Fruit fly (Drosophila melanogaster): Measurements from ENCODE around the gene vex.

Gene vex

dm6 chrX:10936599-10936998 lies 103.1 kb downstream of the vex start (continued):
- peak; percentile 52 for TF ChIP-seq Dad (GFP tag; optimal IDR thresholded peaks at IDR 0.05)
- peak; percentile 74 for TF ChIP-seq CG33213 (GFP tag; optimal IDR thresholded peaks at IDR 0.05)
- no peak for TF ChIP-seq stwl (tag; optimal IDR thresholded peaks at IDR 0.05)
- TF ChIP-seq odd (GFP tag; optimal IDR thresholded peaks at IDR 0.05): peak; percentile 80
- TF ChIP-seq CG12391 (tag; optimal IDR thresholded peaks at IDR 0.05): peak; percentile 89
- peak; percentile 68 for TF ChIP-seq toy (GFP tag; IDR thresholded peaks at IDR 0.05)
- TF ChIP-seq Side (GFP tag; optimal IDR thresholded peaks at IDR 0.05): peak; percentile 82
- TF ChIP-seq grn (GFP tag; optimal IDR thresholded peaks at IDR 0.05): peak; percentile 19
- peak; percentile 85 for TF ChIP-seq CG14014 (GFP tag; IDR thresholded peaks at IDR 0.05)
- TF ChIP-seq CG14667 (GFP tag; IDR thresholded peaks at IDR 0.05): peak; percentile 77
- TF ChIP-seq Atf3 (GFP tag; optimal IDR thresholded peaks at IDR 0.05): peak; percentile 69
- TF ChIP-seq HLH4C (GFP tag; IDR thresholded peaks at IDR 0.05; ENCODE audit: partially characterized antibody): no peak
- TF ChIP-seq CG13123 (GFP tag; optimal IDR thresholded peaks at IDR 0.05): peak; percentile 64
- TF ChIP-seq Oli (tag; optimal IDR thresholded peaks at IDR 0.05): peak; percentile 88
- TF ChIP-seq CG13287 (GFP tag; IDR thresholded peaks at IDR 0.05; ENCODE audit: partially characterized antibody): no peak
- TF ChIP-seq CG15601 (tag; optimal IDR thresholded peaks at IDR 0.05): peak; percentile 62
- peak; percentile 75 for TF ChIP-seq bcd (GFP tag; optimal IDR thresholded peaks at IDR 0.05)
- TF ChIP-seq fd64A (GFP tag; optimal IDR thresholded peaks at IDR 0.05): peak; percentile 48
- peak; percentile 85 for TF ChIP-seq CG11695 (GFP tag; IDR thresholded peaks at IDR 0.05)
- no peak for TF ChIP-seq CG7745 (tag; optimal IDR thresholded peaks at IDR 0.05)
- peak; percentile 38 for TF ChIP-seq CG31388 (GFP tag; optimal IDR thresholded peaks at IDR 0.05)
- TF ChIP-seq salm (tag; optimal IDR thresholded peaks at IDR 0.05): peak; percentile 83
- peak; percentile 66 for TF ChIP-seq ERR (GFP tag; optimal IDR thresholded peaks at IDR 0.05)
- peak; percentile 85 for TF ChIP-seq Sox100B (GFP tag; optimal IDR thresholded peaks at IDR 0.05)
- TF ChIP-seq Hmr (GFP tag; optimal IDR thresholded peaks at IDR 0.05): peak; percentile 74
- peak; percentile 61 for TF ChIP-seq Hr3 (GFP tag; optimal IDR thresholded peaks at IDR 0.05)
- peak; percentile 65 for TF ChIP-seq dati (GFP tag; IDR thresholded peaks at IDR 0.05)
- peak; percentile 49 for TF ChIP-seq dmrt11E (tag; optimal IDR thresholded peaks at IDR 0.05)
- TF ChIP-seq CG8478 (optimal IDR thresholded peaks at IDR 0.05): no peak
- TF ChIP-seq CG13775 (GFP tag; optimal IDR thresholded peaks at IDR 0.05): peak; percentile 54
- TF ChIP-seq pho (GFP tag; optimal IDR thresholded peaks at IDR 0.05): peak; percentile 47
- TF ChIP-seq hkb (optimal IDR thresholded peaks at IDR 0.05): no peak
- peak; percentile 90 for TF ChIP-seq hkb (GFP tag; IDR thresholded peaks at IDR 0.05)
- TF ChIP-seq tll (GFP tag; optimal IDR thresholded peaks at IDR 0.05): no peak
- no peak for TF ChIP-seq Stat92E (GFP tag; optimal IDR thresholded peaks at IDR 0.05)
- no peak for TF ChIP-seq CG17568 (GFP tag; optimal IDR thresholded peaks at IDR 0.05)
- peak; percentile 96 for TF ChIP-seq sens (GFP tag)
- peak; percentile 76 for TF ChIP-seq run (tag; optimal IDR thresholded peaks at IDR 0.05)
- peak; percentile 66 for TF ChIP-seq pb (GFP tag; optimal IDR thresholded peaks at IDR 0.05)
- no peak for TF ChIP-seq da (GFP tag; optimal IDR thresholded peaks at IDR 0.05)
- 0 out of 3 replicates have a peak, but pooled peaks have one; percentile 41 for TF ChIP-seq C15 (GFP tag; IDR thresholded peaks at IDR 0.05)
- peak; percentile 53; the same call in 1 of the 2 replicates for TF ChIP-seq cas (GFP tag; IDR thresholded peaks at IDR 0.05)
- TF ChIP-seq Sry-β (GFP tag; optimal IDR thresholded peaks at IDR 0.05): no peak
- no peak for TF ChIP-seq pita (GFP tag; optimal IDR thresholded peaks at IDR 0.05)
- TF ChIP-seq Myb (GFP tag; optimal IDR thresholded peaks at IDR 0.05): no peak
- peak; percentile 93 for TF ChIP-seq Ets65A (GFP tag)
- TF ChIP-seq fu2 (GFP tag; optimal IDR thresholded peaks at IDR 0.05): peak; percentile 54
- TF ChIP-seq CG32772 (GFP tag; IDR thresholded peaks at IDR 0.05): peak; percentile 84
- TF ChIP-seq zen2 (GFP tag; IDR thresholded peaks at IDR 0.05; ENCODE audit: partially characterized antibody): no peak
- TF ChIP-seq h (optimal IDR thresholded peaks at IDR 0.05): no peak
- TF ChIP-seq CG2678 (tag; optimal IDR thresholded peaks at IDR 0.05): peak; percentile 92

Data from whole organism, embryonic.